Fruit fly (Drosophila melanogaster) whole organism: ENCODE results near the gene CG9029.
A peak's percentile ranks its signal among the peaks of the same experiment; 100 is the strongest.

ENCODE experiments used
- CG8478 ChIP-seq: fragments of >200 bp; optimal IDR thresholded peaks from 2 replicates; lab custom pipeline; 2018; ENCODE audit warnings: inconsistent platforms
- Dll ChIP-seq: fragments of >200 bp; optimal IDR thresholded peaks from 2 replicates; lab custom pipeline; 2017
- EcR ChIP-seq, 2 experiments: fragments of >200 bp; optimal IDR thresholded peaks; 2 replicates each; lab custom pipeline; 2017; ENCODE audit warnings: missing biosample characterization in 2 of 2, missing genetic modification characterization in 2 of 2, missing genetic modification reagents in 2 of 2
- pan ChIP-seq: fragments of >200 bp; optimal IDR thresholded peaks from 2 replicates; lab custom pipeline; 2017
- psq ChIP-seq: fragments of >200 bp; optimal IDR thresholded peaks from 2 replicates; lab custom pipeline; 2017
- usp ChIP-seq: fragments of >200 bp; optimal IDR thresholded peaks from 2 replicates; lab custom pipeline; 2017; ENCODE audit warnings: missing biosample characterization, missing genetic modification characterization, mixed read lengths

The CG9029 gene

DNA sequence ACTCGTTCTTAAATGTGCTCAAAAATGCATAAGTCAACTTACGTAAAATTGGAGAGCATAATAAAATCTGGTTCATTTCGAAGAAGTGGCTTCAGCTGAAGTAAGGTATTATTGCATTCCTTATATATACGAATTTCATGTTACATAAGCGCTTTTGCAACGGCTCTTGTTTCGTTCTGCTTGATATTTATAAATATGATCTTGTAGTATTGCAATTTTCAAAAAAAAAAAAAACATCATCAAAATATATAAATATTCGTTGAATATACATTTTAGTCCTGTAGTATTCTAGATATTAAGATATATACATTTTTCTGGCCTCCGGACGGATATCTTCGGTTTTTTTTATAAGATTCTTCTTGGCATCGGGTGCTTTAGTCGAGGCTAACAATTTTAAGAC lies 8.0 kb downstream of the CG9029 start, which contains the start of gene Acp26Aa:
Acp26Aa (minus strand) TSS at position 101 of the 400 bp plus-strand sequence.
- TF ChIP-seq psq: no peak

DNA sequence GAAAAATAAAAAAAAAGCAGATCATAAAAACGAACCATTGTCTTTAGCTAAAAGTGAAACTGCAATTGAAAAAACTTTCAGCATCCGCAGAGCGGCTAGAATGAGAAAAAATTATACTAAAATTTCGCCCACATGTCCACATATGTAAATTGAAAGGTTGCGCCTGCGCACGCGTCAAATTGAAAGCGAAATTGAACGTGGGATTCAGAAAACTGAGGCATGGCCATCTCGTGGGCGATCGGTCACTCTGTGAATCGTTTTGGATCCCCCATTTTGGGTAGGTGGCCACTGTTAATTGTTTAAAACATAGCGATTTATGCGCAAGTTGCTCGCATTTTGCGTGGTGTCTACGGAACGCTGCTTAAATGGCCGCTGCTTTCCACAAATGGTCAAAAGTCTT lies 8.7 kb downstream of the CG9029 start:
- TF ChIP-seq EcR (GFP tag; optimal IDR thresholded peaks at IDR 0.05; lab: Kevin White, UChicago) (no peak), pan (lab: Kevin White, UChicago) (no peak), Dll (lab: Kevin White, UChicago) (no peak), usp (GFP tag; lab: Kevin White, UChicago) (no peak), CG8478 (lab: Kevin White, UChicago) (no peak), psq (no peak)

DNA sequence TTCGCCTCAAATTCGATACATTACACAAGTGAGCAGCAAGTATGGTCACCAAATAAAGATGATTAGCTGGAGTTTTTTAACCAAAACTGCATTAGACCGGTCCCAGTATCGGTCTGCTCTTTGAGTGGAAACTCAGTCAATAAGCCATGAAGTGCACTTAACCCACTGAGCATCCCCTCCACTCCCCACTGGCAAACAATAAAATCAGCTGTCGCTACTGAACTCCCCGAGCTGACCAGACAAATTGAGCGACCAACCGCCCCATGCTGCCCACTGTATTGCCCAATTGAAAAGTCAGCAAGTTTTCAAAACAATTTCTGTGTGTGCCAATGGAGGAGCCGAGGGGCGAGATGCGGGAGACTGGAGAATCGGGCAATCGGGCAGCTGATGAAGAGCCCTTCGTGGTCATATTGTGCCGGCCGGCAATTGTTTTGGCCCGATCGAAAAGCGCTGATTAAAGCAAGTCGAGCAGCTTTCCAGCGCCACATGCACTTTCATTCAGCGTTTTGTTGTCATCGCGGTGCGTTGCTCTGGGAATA lies 13.4 kb downstream of the CG9029 start:
- TF ChIP-seq usp (GFP tag; lab: Kevin White, UChicago) (no peak), pan (lab: Kevin White, UChicago) (no peak), Dll (lab: Kevin White, UChicago) (no peak), CG8478 (lab: Kevin White, UChicago) (no peak), EcR (GFP tag; optimal IDR thresholded peaks at IDR 0.05; lab: Kevin White, UChicago) (no peak), psq (no peak)

DNA sequence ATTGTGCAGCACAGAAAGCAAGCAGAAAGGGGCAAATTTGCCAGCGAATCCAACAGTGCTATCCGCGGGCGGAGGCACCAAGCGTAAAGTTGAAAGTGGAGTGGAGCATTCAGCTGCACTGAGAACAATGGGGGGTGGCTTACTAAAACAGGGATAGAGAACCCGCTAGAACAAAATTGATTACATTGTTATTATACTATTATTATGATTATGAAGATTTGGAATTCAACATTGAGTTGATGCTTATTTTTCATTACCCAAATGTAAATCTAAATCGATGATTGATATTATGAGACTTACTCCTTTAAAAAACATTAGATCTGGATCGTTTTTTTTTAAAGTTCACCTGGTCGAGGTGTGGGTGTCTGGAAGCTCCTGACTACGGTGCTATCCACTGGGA lies 15.8 kb downstream of the CG9029 start:
- TF ChIP-seq EcR (GFP tag; optimal IDR thresholded peaks at IDR 0.05; lab: Kevin White, UChicago) (no peak), pan (lab: Kevin White, UChicago) (no peak), psq (no peak), Dll (lab: Kevin White, UChicago) (no peak), CG8478 (lab: Kevin White, UChicago) (no peak), usp (GFP tag; lab: Kevin White, UChicago) (no peak)

DNA sequence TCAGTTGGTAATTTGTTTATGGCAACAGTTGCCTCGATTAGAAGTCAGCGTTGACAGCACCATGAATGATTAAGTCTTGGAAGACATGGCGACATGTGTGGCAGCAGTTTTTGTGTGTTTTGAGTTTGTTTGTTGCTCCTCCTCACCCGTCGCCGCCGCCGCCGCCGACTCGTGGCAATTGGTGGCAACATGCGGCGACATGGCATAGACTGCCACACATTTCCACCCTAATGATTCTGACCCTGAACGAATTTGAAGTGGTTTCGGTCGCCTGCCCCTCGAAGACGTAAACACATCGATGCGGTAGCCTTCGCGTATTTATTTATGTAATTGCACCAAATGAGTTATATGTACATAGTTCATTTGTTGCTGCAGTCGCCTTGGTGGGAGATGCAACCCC lies 17.1 kb downstream of the CG9029 start:
- no peak for TF ChIP-seq CG8478 (lab: Kevin White, UChicago)
- no peak for TF ChIP-seq Dll (lab: Kevin White, UChicago)
- TF ChIP-seq psq: no peak
- TF ChIP-seq pan (lab: Kevin White, UChicago): no peak
- TF ChIP-seq EcR (GFP tag; optimal IDR thresholded peaks at IDR 0.05; lab: Kevin White, UChicago): no peak
- TF ChIP-seq usp (GFP tag; lab: Kevin White, UChicago): no peak

DNA sequence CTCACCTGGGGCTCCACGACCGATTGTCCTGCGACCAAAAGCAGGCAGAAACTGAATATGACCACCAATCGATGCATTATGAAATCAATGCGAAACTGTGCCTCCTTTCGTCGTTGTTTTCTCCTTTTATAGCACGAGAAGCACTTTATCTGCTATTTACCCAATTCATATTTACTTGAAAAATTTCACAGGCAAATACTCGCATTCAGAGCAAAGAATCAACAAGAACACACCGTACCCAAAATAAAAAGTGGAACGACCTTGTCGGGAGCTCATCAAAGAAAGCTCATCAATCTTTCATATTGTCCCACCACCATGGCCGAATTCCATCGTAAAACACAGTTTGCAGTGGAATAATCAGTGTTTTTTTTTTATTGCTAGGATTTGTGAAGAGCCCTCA lies 18.8 kb downstream of the CG9029 start, which contains the start of gene CG9021:
CG9021 (minus strand) TSS at position 105 of the 400 bp plus-strand sequence.
- TF ChIP-seq EcR (GFP tag; optimal IDR thresholded peaks at IDR 0.05; lab: Kevin White, UChicago) (no peak), usp (GFP tag; lab: Kevin White, UChicago) (no peak), Dll (lab: Kevin White, UChicago) (no peak), CG8478 (lab: Kevin White, UChicago) (no peak), psq (no peak), pan (lab: Kevin White, UChicago) (no peak)

DNA sequence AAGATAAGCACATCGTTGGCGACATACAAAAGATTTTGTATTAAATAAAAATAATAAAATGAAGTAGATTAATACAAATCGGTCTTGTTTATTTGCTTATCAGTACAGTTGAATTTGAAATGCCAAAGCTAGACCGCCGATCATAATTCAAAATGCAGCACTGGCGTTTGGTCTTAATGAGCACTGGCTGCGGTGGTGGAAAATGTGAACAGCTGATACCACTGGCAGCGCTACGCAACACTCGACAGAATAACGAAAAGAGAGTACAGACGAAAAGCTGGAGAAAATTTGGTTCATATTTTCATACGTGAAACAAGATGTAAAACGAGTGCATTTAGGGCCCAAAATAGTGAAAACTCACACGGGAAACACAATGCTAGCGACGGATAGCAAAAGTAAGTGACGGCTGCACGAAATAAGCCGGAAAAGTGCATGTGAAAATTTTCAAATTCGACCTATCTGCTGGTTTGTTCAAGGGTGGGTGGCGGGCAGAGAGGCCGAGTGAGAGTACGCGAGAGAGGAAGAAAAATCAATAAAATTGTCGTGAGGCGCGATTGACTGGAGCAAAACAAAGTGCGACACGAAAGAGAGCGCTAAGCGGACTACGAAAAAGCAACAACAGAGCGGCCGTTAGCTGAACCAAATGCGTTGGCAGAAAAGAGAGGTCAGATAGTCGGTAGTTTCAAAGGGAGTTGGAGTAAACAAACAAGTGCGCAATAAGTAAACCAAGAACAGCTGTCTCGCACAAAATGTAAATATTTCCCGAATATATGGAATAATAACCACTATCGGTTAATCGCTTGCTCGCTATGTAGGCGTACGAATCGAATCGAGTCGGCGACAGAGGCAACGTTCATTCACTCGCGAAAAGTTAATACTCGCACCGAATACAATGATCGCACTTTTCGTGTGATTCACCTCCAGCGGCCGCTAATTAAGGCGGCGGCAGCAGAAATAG lies 21.4 kb downstream of the CG9029 start, which contains the start of gene bchs:
bchs (plus strand) TSS at position 277 of the 958 bp plus-strand sequence.
- no peak for TF ChIP-seq CG8478 (lab: Kevin White, UChicago)
- TF ChIP-seq Dll (lab: Kevin White, UChicago): peak; percentile 76
- TF ChIP-seq psq: peak; percentile 42

DNA sequence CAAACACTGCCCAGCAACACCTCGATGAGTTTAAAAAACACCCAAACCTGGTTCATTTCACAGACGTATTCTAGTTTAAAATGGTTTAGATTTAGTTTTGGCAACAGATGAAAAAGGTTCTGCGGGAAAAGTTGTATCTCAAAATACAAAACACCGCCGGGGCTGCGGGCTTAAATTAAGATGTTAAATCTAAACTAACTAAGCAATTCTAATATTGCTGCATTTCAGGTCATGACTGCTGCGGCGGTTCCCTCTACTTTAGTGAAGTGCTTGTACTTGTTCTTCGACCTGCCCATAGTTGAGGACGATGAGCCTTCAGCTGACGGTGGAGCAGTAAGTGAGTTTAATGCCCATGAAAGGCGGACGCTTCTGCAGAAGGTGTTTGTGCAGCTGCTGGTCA lies 24.4 kb downstream of the CG9029 start, which contains the start of gene CG14000:
CG14000 (minus strand) TSS at position 101 of the 400 bp plus-strand sequence.
- no peak for TF ChIP-seq EcR (GFP tag; optimal IDR thresholded peaks at IDR 0.05; lab: Kevin White, UChicago)
- TF ChIP-seq psq: no peak
- no peak for TF ChIP-seq pan (lab: Kevin White, UChicago)
- no peak for TF ChIP-seq Dll (lab: Kevin White, UChicago)
- TF ChIP-seq usp (GFP tag; lab: Kevin White, UChicago): no peak
- no peak for TF ChIP-seq CG8478 (lab: Kevin White, UChicago)

DNA sequence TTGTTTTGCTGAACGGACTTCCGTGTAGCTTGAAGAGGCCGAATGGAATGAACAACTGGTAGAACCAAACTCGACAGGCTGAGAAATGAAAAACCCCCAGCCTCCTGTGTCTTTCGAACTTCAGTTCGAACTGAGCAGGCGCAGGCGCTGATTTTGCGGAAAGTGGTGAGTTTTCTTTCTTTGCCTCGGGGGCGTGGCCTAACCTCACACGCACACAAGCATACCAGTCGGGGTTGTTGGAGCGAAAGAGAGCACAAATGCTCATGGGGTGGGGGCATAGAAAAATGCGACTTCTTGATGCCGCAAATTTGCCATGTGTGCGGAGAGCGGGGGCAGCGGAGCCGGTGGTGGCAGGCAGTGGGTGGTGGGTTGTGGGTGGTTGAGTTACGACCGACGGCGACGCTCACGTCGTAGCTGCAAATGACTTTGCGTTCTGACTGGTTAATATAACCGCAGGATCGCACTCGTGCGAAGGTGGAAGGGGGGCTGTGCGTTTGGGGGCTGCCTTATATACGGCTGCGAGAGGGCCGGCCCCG lies 37.9 kb downstream of the CG9029 start, which contains the start of gene CG9016:
CG9016 (minus strand) TSS at position 51 of the 536 bp plus-strand sequence.
- TF ChIP-seq CG8478 (lab: Kevin White, UChicago) (no peak), usp (GFP tag; lab: Kevin White, UChicago) (no peak), EcR (GFP tag; optimal IDR thresholded peaks at IDR 0.05; lab: Kevin White, UChicago) (no peak), Dll (lab: Kevin White, UChicago) (no peak), pan (lab: Kevin White, UChicago) (no peak), psq (no peak)

DNA sequence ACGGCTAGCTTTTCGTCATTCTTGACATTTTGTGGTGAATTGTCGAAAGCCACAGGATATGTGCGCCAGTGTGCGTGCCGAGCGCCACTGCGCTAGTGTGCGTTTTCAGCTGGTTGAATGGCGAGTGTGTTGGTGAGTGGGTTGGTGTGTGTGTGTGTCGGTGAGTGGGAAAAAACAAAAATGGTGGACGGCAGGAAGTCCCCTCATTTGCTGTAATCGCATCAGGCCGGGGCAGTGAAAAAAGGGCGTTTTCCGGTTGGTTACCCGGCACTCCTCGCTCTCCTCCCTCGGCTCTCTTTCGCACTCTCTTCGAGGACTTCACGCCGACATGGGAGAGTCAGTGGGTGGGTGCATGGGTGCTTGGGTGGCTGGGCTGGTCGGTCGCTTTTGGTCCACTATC lies 39.4 kb downstream of the CG9029 start:
- TF ChIP-seq EcR (GFP tag; optimal IDR thresholded peaks at IDR 0.05; lab: Kevin White, UChicago) (no peak), Dll (lab: Kevin White, UChicago) (no peak), usp (GFP tag; lab: Kevin White, UChicago) (no peak), pan (lab: Kevin White, UChicago) (no peak), CG8478 (lab: Kevin White, UChicago) (no peak), psq (no peak)

DNA sequence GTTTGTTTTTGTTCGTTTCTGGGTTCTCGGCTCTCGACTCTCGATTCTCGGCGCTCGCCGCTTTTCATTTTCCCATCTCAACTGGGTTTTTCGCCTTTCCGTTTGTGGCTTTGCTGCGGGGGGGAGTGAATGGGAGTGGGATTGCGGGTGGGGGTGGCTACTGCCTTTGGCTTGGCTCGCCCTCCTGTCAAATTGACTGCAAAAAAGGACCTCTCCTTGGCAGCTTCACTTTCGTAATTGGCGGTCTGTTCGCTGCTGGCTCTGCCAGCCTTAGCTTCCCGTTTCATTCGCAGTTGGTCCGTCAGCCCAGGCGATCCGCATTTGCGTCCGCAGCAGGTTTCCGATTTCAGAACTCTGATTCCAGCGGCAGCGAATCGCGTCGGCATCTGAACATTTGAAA lies 39.8 kb downstream of the CG9029 start, which contains the start of gene dsf:
dsf (plus strand) TSS at position 301 of the 400 bp plus-strand sequence.
- no peak for TF ChIP-seq CG8478 (lab: Kevin White, UChicago)
- TF ChIP-seq EcR (GFP tag; optimal IDR thresholded peaks at IDR 0.05; lab: Kevin White, UChicago): no peak
- TF ChIP-seq Dll (lab: Kevin White, UChicago): no peak
- TF ChIP-seq pan (lab: Kevin White, UChicago): no peak
- no peak for TF ChIP-seq usp (GFP tag; lab: Kevin White, UChicago)
- TF ChIP-seq psq: no peak
